Worm (Caenorhabditis elegans): ENCODE results near the gene T10B10.8.
A peak's percentile ranks its signal among the peaks of the same experiment; 100 is the strongest.

Gene T10B10.8

DNA sequence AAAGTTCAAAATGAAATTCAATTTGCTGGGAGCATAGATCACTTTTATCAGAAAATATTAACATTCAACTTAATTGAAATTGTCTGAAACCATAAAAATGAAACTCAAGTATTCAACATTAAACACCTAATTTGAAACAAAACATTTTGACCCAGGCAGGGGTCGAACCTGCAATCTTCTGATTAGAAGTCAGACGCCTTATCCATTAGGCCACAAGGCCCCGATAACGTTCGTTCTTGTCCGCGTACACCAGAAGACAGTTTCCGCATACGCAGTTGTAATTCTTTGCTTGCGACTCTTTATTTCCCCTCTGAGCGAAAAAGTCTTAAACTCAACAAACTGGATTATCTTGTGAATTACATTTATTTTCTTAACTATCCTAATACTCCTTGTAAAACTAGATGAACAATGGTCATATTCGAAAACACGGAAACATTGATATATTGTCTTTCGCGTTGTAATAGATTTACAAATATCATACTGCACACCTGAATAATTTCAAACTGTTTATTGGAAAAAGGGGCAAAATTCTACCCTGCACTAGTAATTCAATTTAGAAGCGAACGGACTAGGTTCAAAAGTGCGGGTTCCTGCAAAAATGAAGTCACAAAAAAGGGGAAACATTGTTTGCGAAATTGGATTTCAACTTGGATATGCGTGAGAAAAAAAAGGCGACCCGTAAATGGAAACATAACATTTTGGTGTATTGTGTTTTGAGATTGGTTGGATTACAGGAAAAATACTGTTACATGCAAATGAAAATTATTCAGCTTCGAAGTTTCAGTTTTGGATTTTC is 19.4 kb downstream of the T10B10.8 start:
- no peak for TF ChIP-seq fkh-10 (GFP tag; optimal IDR thresholded peaks at IDR 0.05)
- TF ChIP-seq nfya-1 (tag; optimal IDR thresholded peaks at IDR 0.05; ENCODE audit: insufficient read depth), result peak; percentile 6
- no peak for TF ChIP-seq R02D3.7 (tag; optimal IDR thresholded peaks at IDR 0.05)
- TF ChIP-seq sea-2 (GFP tag; optimal IDR thresholded peaks at IDR 0.05), result no peak
- TF ChIP-seq nhr-28 (tag; optimal IDR thresholded peaks at IDR 0.05), result no peak
- TF ChIP-seq elt-3 (tag; optimal IDR thresholded peaks at IDR 0.05), result no peak
- TF ChIP-seq ceh-82 (tag; optimal IDR thresholded peaks at IDR 0.05), result no peak
- peak; percentile 63 for TF ChIP-seq nhr-43 (tag; optimal IDR thresholded peaks at IDR 0.05; ENCODE audit: poor library complexity, severe bottlenecking)
- no peak for TF ChIP-seq egl-27 (tag; optimal IDR thresholded peaks at IDR 0.05)
- TF ChIP-seq pqm-1 (tag; optimal IDR thresholded peaks at IDR 0.05), result peak; percentile 6
- TF ChIP-seq unc-62 (GFP tag; optimal IDR thresholded peaks at IDR 0.05), result no peak

DNA sequence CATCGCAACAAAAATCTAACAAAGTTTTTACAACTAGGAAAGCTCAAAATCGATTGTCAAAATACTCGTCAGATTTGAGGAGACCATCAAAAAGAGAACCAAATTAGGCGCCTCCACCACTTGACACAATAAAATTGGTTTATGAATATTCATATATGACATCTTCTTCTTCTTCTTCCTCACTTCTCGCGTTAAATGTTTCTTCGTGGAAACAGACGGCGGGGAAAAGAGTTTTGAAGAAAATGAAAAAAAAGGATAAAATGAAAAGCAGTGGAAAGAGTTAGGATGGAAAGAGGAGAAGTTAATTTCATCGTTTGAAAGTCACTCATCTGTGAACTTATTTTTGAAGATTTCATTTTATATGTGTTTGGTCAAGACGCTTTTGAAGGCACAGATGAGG is 31.1 kb downstream of the T10B10.8 start:
- no peak for TF ChIP-seq nhr-43 (tag; optimal IDR thresholded peaks at IDR 0.05; ENCODE audit: poor library complexity, severe bottlenecking)
- TF ChIP-seq elt-3 (tag; optimal IDR thresholded peaks at IDR 0.05), result no peak
- no peak for TF ChIP-seq lin-15B (tag; optimal IDR thresholded peaks at IDR 0.05)
- TF ChIP-seq fos-1 (tag; optimal IDR thresholded peaks at IDR 0.05), result no peak
- no peak for TF ChIP-seq ZK546.5 (tag; optimal IDR thresholded peaks at IDR 0.05)
- TF ChIP-seq snpc-4 (tag; optimal IDR thresholded peaks at IDR 0.05), result no peak
- TF ChIP-seq nhr-11 (tag; optimal IDR thresholded peaks at IDR 0.05), result no peak
- TF ChIP-seq egl-27 (tag; optimal IDR thresholded peaks at IDR 0.05), result no peak
- no peak for TF ChIP-seq nfya-1 (tag; optimal IDR thresholded peaks at IDR 0.05; ENCODE audit: insufficient read depth)
- TF ChIP-seq egl-5 (tag; optimal IDR thresholded peaks at IDR 0.05), result no peak
- no peak for TF ChIP-seq ceh-16 (tag; optimal IDR thresholded peaks at IDR 0.05)

DNA sequence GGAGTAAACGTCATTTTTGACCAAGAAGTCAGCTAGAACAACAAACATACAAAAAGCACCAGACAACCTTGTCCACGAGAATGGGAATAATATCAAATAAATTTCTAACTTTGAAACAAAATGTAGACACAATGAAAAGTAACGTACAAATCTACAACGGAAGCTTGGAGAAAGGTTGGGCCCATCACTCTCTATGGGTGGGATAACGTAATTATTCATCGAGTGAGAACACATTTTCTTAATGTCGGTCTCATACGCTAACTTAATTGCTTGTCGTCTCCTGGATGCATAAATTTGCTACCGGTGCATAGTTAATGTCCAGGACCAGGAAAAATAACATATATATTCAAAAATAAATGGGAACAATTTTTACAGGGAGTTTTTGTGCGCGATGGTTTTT is 32.8 kb downstream of the T10B10.8 start:
- no peak for TF ChIP-seq ceh-9 (tag; optimal IDR thresholded peaks at IDR 0.05)
- no peak for TF ChIP-seq nfya-1 (tag; optimal IDR thresholded peaks at IDR 0.05; ENCODE audit: insufficient read depth)
- no peak for TF ChIP-seq fos-1 (tag; optimal IDR thresholded peaks at IDR 0.05)
- TF ChIP-seq egl-27 (tag; optimal IDR thresholded peaks at IDR 0.05), result no peak
- TF ChIP-seq ceh-28 (tag; optimal IDR thresholded peaks at IDR 0.05), result no peak
- no peak for TF ChIP-seq ceh-16 (tag; optimal IDR thresholded peaks at IDR 0.05)
- no peak for TF ChIP-seq zag-1 (tag; optimal IDR thresholded peaks at IDR 0.05)
- TF ChIP-seq R02D3.7 (tag; optimal IDR thresholded peaks at IDR 0.05), result no peak
- no peak for TF ChIP-seq jun-1 (tag; optimal IDR thresholded peaks at IDR 0.05)
- no peak for TF ChIP-seq lin-15B (tag; optimal IDR thresholded peaks at IDR 0.05)
- no peak for TF ChIP-seq elt-3 (tag; optimal IDR thresholded peaks at IDR 0.05)
- TF ChIP-seq nhr-11 (tag; optimal IDR thresholded peaks at IDR 0.05), result no peak
- no peak for TF ChIP-seq nhr-237 (tag; optimal IDR thresholded peaks at IDR 0.05)
- TF ChIP-seq nhr-25 (tag; optimal IDR thresholded peaks at IDR 0.05), result no peak
- no peak for TF ChIP-seq hmg-11 (tag; optimal IDR thresholded peaks at IDR 0.05)

DNA sequence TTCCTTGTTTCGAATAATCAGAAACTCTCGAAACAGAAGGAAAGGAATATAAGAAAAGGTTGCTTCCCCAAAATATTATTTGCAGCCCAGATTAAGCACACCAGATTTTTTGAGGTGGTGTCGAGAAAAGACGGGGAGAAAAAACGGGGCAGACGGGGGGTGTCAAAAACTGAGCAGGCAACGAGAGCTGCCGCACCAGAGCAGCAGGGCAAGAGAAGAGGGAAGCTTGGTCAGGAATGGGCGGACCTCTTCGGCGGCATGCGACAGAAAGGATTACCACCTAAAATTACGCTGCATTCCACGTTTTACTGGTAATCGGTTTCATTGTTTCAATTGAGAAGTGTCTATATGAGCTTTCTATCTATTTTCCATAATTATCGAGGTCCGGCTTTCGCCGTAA is 33.9 kb downstream of the T10B10.8 start:
- TF ChIP-seq elt-3 (tag; optimal IDR thresholded peaks at IDR 0.05) (no peak), R02D3.7 (tag; optimal IDR thresholded peaks at IDR 0.05) (no peak), fos-1 (tag; optimal IDR thresholded peaks at IDR 0.05) (no peak), mml-1 (tag; optimal IDR thresholded peaks at IDR 0.05) (no peak), zag-1 (tag; optimal IDR thresholded peaks at IDR 0.05) (no peak), egl-27 (tag; optimal IDR thresholded peaks at IDR 0.05) (no peak)

DNA sequence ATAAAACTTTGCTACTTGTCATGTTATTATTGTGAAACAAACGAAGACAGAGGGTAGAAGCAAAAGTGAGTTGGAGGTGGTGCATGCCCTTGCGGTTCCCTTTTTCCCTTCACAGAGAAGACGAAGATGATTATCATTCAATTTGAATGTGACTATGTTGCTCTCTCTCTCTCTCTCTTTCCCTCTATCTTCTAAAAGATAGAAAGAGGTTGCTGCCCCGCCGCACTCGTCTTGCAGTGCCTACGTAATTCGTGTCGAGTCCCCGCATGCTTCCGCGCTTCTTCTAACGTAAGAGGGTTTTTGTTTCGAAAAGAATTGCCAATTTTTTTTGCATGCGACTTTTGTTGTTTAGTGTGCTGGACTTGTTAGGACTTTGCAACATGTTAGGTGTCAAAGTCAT is 37.8 kb downstream of the T10B10.8 start:
- TF ChIP-seq nhr-12 (tag; optimal IDR thresholded peaks at IDR 0.05), result no peak
- TF ChIP-seq fkh-10 (GFP tag; optimal IDR thresholded peaks at IDR 0.05), result peak; percentile 83

DNA sequence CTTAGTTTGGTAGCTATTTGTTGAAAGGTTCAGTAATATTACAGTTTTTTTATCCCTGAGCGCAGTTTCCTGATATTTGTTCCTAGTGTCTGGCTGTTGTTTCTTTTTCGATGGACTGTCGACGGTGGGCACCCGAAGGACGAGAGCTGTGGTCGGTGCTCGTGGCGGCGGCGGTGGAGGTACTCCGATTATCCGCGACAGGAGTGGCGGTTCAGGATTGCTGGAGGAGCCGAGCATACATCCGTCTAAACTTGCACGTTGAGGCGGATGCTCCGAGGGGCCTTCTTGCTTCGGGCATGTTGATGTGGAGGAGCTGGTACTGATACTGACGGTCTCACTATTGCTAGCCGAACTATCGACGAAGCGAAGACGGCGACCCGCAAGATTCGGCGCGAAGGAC is 38.7 kb downstream of the T10B10.8 start:
- no peak for TF ChIP-seq nhr-77 (tag; optimal IDR thresholded peaks at IDR 0.05)
- no peak for TF ChIP-seq mdl-1 (tag; optimal IDR thresholded peaks at IDR 0.05)
- TF ChIP-seq eor-1 (tag; optimal IDR thresholded peaks at IDR 0.05), result no peak
- no peak for TF ChIP-seq elt-1 (tag; optimal IDR thresholded peaks at IDR 0.05)
- TF ChIP-seq nhr-12 (tag; optimal IDR thresholded peaks at IDR 0.05), result no peak
- TF ChIP-seq nhr-43 (tag; optimal IDR thresholded peaks at IDR 0.05; ENCODE audit: poor library complexity, severe bottlenecking), result no peak
- no peak for TF ChIP-seq nhr-11 (tag; optimal IDR thresholded peaks at IDR 0.05)
- TF ChIP-seq zag-1 (tag; optimal IDR thresholded peaks at IDR 0.05), result no peak
- TF ChIP-seq egl-5 (tag; optimal IDR thresholded peaks at IDR 0.05), result no peak
- no peak for TF ChIP-seq mml-1 (tag; optimal IDR thresholded peaks at IDR 0.05)
- TF ChIP-seq nhr-67 (tag; optimal IDR thresholded peaks at IDR 0.05), result no peak
- TF ChIP-seq daf-12 (tag; optimal IDR thresholded peaks at IDR 0.05), result no peak
- TF ChIP-seq fkh-10 (GFP tag; optimal IDR thresholded peaks at IDR 0.05), result no peak
- TF ChIP-seq elt-2 (tag; optimal IDR thresholded peaks at IDR 0.05), result no peak
- no peak for TF ChIP-seq aly-2 (tag; optimal IDR thresholded peaks at IDR 0.05)
- no peak for TF ChIP-seq lin-15B (tag; optimal IDR thresholded peaks at IDR 0.05)
- no peak for TF ChIP-seq ZK546.5 (tag; optimal IDR thresholded peaks at IDR 0.05)
- no peak for TF ChIP-seq nfya-1 (tag; optimal IDR thresholded peaks at IDR 0.05; ENCODE audit: insufficient read depth)
- no peak for TF ChIP-seq ceh-9 (tag; optimal IDR thresholded peaks at IDR 0.05)
